Fruit fly (Drosophila melanogaster): ENCODE results near the gene CG43867.

Gene CG43867

DNA sequence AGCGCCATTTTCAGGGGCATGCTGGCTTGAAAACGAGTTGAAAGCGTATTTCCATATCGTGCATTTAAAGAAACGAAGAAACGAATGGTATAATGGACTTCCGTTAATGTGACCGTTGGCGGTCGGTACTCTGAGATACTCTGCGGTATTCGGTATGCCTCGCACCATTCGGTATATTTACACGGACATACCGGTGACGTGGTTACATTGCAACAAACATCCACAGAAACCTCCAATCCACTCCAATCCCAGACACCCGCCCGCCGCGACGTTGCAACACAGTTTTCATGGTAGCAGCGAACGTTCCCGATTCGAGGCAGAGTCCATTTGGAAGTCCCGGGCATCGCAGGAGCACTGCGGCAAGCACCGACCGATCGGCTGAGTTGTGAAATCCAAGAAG is 121.9 kb downstream of the CG43867 start, which contains the start of gene Sec22:
Gene Sec22 (plus strand): TSS at position 170 of the 400 bp plus-strand sequence.
- TF ChIP-seq Hr39 (GFP tag; optimal IDR thresholded peaks at IDR 0.05) (no peak), spab (GFP tag; optimal IDR thresholded peaks at IDR 0.05) (no peak), cyc (GFP tag; optimal IDR thresholded peaks at IDR 0.05) (peak; percentile 3), CG1621 (tag; optimal IDR thresholded peaks at IDR 0.05) (no peak), Eip78C (GFP tag) (peak; percentile 45), CG3032 (tag; optimal IDR thresholded peaks at IDR 0.05) (no peak), lz (GFP tag; optimal IDR thresholded peaks at IDR 0.05) (peak; percentile 11), Hr38 (GFP tag; optimal IDR thresholded peaks at IDR 0.05) (no peak), dsx (GFP tag; optimal IDR thresholded peaks at IDR 0.05; ENCODE audit: poor library complexity, severe bottlenecking) (peak; percentile 26), ss (GFP tag; optimal IDR thresholded peaks at IDR 0.05) (peak in 1 of 2 experiments; percentile 36)

DNA sequence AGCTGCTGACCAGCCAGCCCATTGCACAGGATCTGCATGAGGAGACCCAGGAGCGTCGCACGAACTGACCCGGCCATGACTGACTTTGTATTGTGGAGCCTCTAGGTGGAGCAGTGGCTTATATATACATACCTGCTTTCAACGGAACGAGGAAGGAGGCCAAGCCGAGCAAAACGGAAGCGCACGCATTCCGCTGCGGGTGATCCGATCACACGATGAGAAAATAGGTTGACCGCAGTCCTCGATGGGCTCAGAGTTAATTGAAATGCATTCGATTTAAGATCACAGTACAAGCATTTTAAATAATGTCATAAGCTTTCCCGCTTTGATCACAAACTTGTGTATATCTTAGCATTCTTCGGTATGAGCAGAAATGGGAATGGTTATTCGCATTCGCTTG is 123.0 kb downstream of the CG43867 start, which contains the start of gene CG13358:
Gene CG13358 (minus strand): TSS at position 101 of the 400 bp plus-strand sequence.
- TF ChIP-seq svp (GFP tag) (no peak), net (GFP tag; optimal IDR thresholded peaks at IDR 0.05) (no peak), dac (GFP tag; optimal IDR thresholded peaks at IDR 0.05) (no peak), CG9139 (GFP tag; optimal IDR thresholded peaks at IDR 0.05) (no peak), Eip78C (GFP tag) (peak; percentile 19), CG32006 (GFP tag; optimal IDR thresholded peaks at IDR 0.05) (peak; percentile 26), CG8119 (GFP tag; IDR thresholded peaks at IDR 0.05) (0 out of 3 replicates have a peak, but pooled peaks have one; percentile 14), CG6792 (GFP tag; optimal IDR thresholded peaks at IDR 0.05) (no peak), ss (GFP tag; optimal IDR thresholded peaks at IDR 0.05) (no peak), CG15336 (GFP tag; IDR thresholded peaks at IDR 0.05) (no peak), Eip75B (GFP tag; optimal IDR thresholded peaks at IDR 0.05) (no peak), CG16779 (tag; optimal IDR thresholded peaks at IDR 0.05) (no peak), CG6276 (GFP tag; optimal IDR thresholded peaks at IDR 0.05) (no peak), Hr4 (GFP tag; optimal IDR thresholded peaks at IDR 0.05) (no peak), Sox102F (GFP tag; optimal IDR thresholded peaks at IDR 0.05) (no peak), CG10669 (GFP tag; optimal IDR thresholded peaks at IDR 0.05) (no peak), CG11902 (GFP tag; optimal IDR thresholded peaks at IDR 0.05) (no peak)

- no peak for TF ChIP-seq Sox102F (GFP tag; optimal IDR thresholded peaks at IDR 0.05)
Measured at dm6 chrX:803370-803769, 124.4 kb downstream of the CG43867 start, which contains the start of gene CG13359. CG13359 (minus strand) TSS chrX:803470.

dm6 chrX:801157-801872 is 126.5 kb downstream of the CG43867 start, which contains the start of gene Rbf:
Rbf (minus strand) TSS chrX:801479.
- TF ChIP-seq Sox14 (GFP tag; optimal IDR thresholded peaks at IDR 0.05), result peak; percentile 14
- no peak for TF ChIP-seq CG8319 (GFP tag; optimal IDR thresholded peaks at IDR 0.05)
- peak; percentile 13 for TF ChIP-seq CG3919 (GFP tag; optimal IDR thresholded peaks at IDR 0.05)
- TF ChIP-seq Eip78C (GFP tag), result peak; percentile 47
- peak; percentile 18 for TF ChIP-seq topi (GFP tag; optimal IDR thresholded peaks at IDR 0.05)
- TF ChIP-seq cyc (GFP tag; optimal IDR thresholded peaks at IDR 0.05), result peak; percentile 6
- no peak for TF ChIP-seq pdm3 (GFP tag; optimal IDR thresholded peaks at IDR 0.05)
- peak; percentile 6 for TF ChIP-seq CG6808 (GFP tag; optimal IDR thresholded peaks at IDR 0.05)
- peak; percentile 23 for TF ChIP-seq svp (GFP tag)
- TF ChIP-seq CG31627 (GFP tag; optimal IDR thresholded peaks at IDR 0.05), result peak; percentile 12
- no peak for TF ChIP-seq fd85E (GFP tag; optimal IDR thresholded peaks at IDR 0.05)
- no peak for TF ChIP-seq Sox15 (GFP tag; optimal IDR thresholded peaks at IDR 0.05)
- no peak for TF ChIP-seq Eip75B (GFP tag; optimal IDR thresholded peaks at IDR 0.05)
- no peak for TF ChIP-seq CG11762 (GFP tag; optimal IDR thresholded peaks at IDR 0.05; ENCODE audit: insufficient read depth)
- TF ChIP-seq CG10631 (GFP tag; optimal IDR thresholded peaks at IDR 0.05), result peak; percentile 1
- TF ChIP-seq CG11902 (GFP tag; optimal IDR thresholded peaks at IDR 0.05), result no peak
- TF ChIP-seq eg (GFP tag; IDR thresholded peaks at IDR 0.05), result no peak
- TF ChIP-seq CG6792 (GFP tag; optimal IDR thresholded peaks at IDR 0.05), result no peak
